Worm (Caenorhabditis elegans): ENCODE data around the gene F40F12.9.

Gene F40F12.9

DNA sequence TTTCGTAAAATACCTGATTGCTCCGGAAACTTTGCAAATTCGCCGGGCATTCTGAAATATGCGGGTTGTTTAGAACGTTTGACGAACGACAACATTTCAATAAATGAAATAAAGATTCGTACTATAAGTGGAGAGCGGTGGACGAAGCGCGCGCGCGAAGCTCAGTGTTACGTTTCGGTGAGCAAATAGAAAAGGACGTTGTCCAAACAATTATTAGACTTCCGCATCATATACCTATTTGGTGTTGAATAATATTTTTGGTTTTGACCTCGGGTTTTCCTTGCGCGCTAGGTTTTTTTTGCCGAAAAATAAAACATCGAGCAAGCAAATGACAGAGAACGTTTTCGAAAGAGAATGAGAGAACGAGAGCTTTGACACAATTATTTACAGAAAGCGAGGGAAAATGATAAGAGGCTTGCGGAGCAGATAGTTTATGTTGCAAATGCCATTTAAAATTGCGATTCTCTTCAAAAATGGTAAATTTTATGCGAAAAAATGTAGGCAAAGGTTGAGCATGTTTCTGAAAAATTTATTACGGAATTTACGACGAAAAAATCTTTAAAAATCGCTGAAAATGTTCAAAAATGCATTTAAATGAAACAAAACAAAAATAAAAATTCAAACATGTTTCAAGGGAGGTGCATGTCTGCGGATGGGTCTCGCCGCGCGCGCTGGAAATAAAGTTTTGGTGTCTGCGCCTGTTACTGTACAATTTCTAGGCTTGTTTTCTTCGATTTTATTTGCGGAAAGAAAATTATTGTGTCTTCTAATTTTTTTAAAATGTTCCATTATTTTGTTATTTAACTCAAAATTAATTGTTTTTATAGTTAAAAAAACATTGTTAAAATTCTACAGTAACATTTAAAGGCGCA lies at the start of gene F40F12.9, which contains the start of gene cyld-1:
Gene F40F12.9, plus strand, starts transcription at position 721 of the 872 bp plus-strand sequence.
Gene cyld-1, minus strand, starts transcription at position 51 of the 872 bp plus-strand sequence.
- no peak for TF ChIP-seq mbf-1 (tag; optimal IDR thresholded peaks at IDR 0.05)
- TF ChIP-seq fos-1 (tag; optimal IDR thresholded peaks at IDR 0.05): peak; percentile 55

DNA sequence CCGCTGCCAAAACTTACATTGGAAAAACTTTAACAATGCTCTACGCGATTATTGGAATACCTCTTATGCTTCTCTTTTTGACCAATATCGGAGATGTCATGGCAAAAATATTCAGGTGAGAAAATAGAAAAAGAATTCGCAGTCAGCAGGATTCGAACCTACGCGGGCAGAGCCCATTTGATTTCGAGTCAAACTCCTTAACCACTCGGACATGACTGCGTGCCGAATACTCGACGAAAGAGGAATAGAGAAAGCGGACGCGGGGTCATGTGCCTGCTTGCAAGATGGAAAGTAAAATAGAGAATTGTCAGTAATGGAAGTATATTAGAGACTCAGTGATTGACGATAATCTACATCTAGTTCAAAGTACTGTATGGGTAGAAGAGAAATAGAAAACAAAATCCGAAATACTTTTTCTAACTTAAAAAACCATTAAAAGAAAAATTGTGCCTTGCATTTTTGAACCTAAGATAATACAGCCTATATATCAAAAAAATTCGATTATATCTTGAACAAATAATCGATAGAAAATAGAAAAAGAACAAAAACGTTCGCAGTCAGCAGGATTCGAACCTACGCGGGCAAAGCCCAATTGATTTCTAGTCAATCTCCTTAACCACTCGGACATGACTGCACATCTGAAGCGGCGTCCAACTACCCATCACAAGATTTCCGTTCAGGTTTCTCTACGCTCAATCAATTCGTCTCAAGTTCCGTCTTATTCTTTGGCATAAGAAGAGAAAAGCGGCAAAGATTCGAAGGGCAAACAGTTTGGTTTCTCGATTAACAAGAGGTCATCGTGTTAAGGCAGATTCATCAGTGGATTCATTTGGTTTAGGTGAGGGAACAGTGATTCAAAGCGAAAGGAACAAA lies 49.4 kb upstream of the F40F12.9 start:
- TF ChIP-seq sma-9 (GFP tag; optimal IDR thresholded peaks at IDR 0.05) (peak; percentile 78), sma-9 (tag; optimal IDR thresholded peaks at IDR 0.05) (no peak), elt-1 (tag; optimal IDR thresholded peaks at IDR 0.05) (no peak), ztf-4 (tag; optimal IDR thresholded peaks at IDR 0.05) (peak; percentile 42), mab-5 (tag; optimal IDR thresholded peaks at IDR 0.05) (peak; percentile 37), unc-55 (GFP tag; optimal IDR thresholded peaks at IDR 0.05) (peak; percentile 64), sma-3 (GFP tag; optimal IDR thresholded peaks at IDR 0.05) (peak; percentile 16), nhr-237 (tag; optimal IDR thresholded peaks at IDR 0.05) (no peak), gmeb-1 (tag; optimal IDR thresholded peaks at IDR 0.05) (peak; percentile 70), Y55F3AM.14 (GFP tag; optimal IDR thresholded peaks at IDR 0.05) (peak; percentile 61), nhr-6 (tag; optimal IDR thresholded peaks at IDR 0.05) (no peak), lsy-2 (tag; optimal IDR thresholded peaks at IDR 0.05) (peak; percentile 35 to 50), C34F6.9 (tag; optimal IDR thresholded peaks at IDR 0.05) (peak; percentile 48), crh-2 (tag; optimal IDR thresholded peaks at IDR 0.05) (peak; percentile 58), nhr-12 (tag; optimal IDR thresholded peaks at IDR 0.05) (no peak), ztf-11 (tag; optimal IDR thresholded peaks at IDR 0.05) (no peak), unc-39 (tag; optimal IDR thresholded peaks at IDR 0.05) (no peak), nhr-25 (tag; optimal IDR thresholded peaks at IDR 0.05) (no peak), mdl-1 (tag; optimal IDR thresholded peaks at IDR 0.05) (peak in 1 of 2 experiments; percentile 17), ama-1 (optimal IDR thresholded peaks at IDR 0.05) (no peak), F13H6.1 (tag; optimal IDR thresholded peaks at IDR 0.05) (peak; percentile 31), sem-4 (tag; optimal IDR thresholded peaks at IDR 0.05) (peak; percentile 1), nhr-23 (tag; optimal IDR thresholded peaks at IDR 0.05) (no peak), egl-27 (tag; optimal IDR thresholded peaks at IDR 0.05) (no peak), lin-11 (tag; optimal IDR thresholded peaks at IDR 0.05) (peak; percentile 53), nhr-129 (tag; optimal IDR thresholded peaks at IDR 0.05) (peak; percentile 79), fos-1 (tag; optimal IDR thresholded peaks at IDR 0.05) (peak; percentile 20), zag-1 (tag; optimal IDR thresholded peaks at IDR 0.05) (no peak), lin-39 (tag; optimal IDR thresholded peaks at IDR 0.05) (no peak)

DNA sequence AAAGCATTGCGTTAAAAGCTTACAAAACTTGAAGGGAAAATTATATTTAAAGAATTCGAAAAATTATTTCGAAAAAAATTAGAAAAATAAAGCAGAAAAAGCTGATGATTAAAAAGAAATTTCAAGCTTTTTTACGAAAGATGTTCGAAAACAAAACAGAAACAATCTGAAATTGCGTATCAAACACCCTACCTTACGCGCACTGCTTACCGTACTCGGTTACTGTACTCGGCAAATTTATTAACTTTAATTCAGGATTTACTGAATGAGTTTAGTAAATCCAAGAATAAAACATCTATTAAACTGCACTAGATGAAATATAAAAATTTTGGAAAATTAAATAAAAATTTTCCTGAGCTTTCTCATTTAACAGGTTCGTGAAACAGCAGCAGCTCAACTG lies 48.7 kb upstream of the F40F12.9 start:
- TF ChIP-seq ama-1 (optimal IDR thresholded peaks at IDR 0.05): no peak
- TF ChIP-seq lsy-2 (tag; optimal IDR thresholded peaks at IDR 0.05): peak in 1 of 2 experiments; percentile 44
- no peak for TF ChIP-seq gmeb-1 (tag; optimal IDR thresholded peaks at IDR 0.05)
- TF ChIP-seq nhr-77 (tag; optimal IDR thresholded peaks at IDR 0.05): no peak
- TF ChIP-seq peb-1 (tag; optimal IDR thresholded peaks at IDR 0.05): no peak
- TF ChIP-seq zag-1 (tag; optimal IDR thresholded peaks at IDR 0.05): no peak

DNA sequence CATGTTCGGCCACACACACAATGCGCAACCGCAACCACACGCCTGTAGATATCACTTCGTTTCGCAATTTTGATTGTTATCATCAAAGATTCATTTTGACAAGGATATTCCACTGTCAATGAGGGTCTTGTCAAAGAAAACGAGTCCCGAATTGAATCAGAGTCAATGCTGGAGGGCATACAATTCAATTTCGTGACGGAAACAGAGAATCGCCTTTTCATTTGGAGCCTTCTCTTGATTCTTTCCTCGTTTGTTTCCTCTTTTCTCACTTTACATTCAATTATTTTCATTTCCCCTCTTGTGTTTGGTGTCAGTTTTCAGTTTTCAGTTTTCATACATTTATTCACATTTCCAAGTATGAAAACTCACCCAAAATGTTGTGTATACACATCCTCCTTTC lies 43.8 kb upstream of the F40F12.9 start:
- TF ChIP-seq sma-3 (GFP tag; optimal IDR thresholded peaks at IDR 0.05) (peak; percentile 13), C34F6.9 (tag; optimal IDR thresholded peaks at IDR 0.05) (no peak)

Measured in whole organism, L2 larva.